Worm (Caenorhabditis elegans) whole organism, late embryonic: ENCODE results near the gene glct-6.

Experiments used
- F13H6.1 ChIP-seq: sonication (generic microtip); optimal IDR thresholded peaks from 2 replicates; lab custom pipeline; 2016; ENCODE audit warnings: missing genetic modification characterization, missing compliant biosample characterization
- K02D7.2 ChIP-seq: sonication (generic microtip); optimal IDR thresholded peaks from 2 replicates; lab custom pipeline; 2017; ENCODE audit warnings: mild to moderate bottlenecking, missing genetic modification characterization, missing compliant biosample characterization
- K09A11.1 ChIP-seq: sonication (generic microtip); optimal IDR thresholded peaks from 2 replicates; lab custom pipeline; 2017; ENCODE audit warnings: antibody characterized with exemption, mild to moderate bottlenecking, missing genetic modification characterization, missing compliant biosample characterization; ENCODE audit not compliant: insufficient read depth
- Y22D7AL.16 ChIP-seq: sonication (generic microtip); optimal IDR thresholded peaks from 2 replicates; lab custom pipeline; 2016; ENCODE audit warnings: missing genetic modification characterization, missing compliant biosample characterization
- ceh-19 ChIP-seq: fragments of 200-800 bp; sonication (Bioruptor generic); optimal IDR thresholded peaks from 2 replicates; lab custom pipeline; 2018; ENCODE audit warnings: mild to moderate bottlenecking, missing genetic modification characterization, missing compliant biosample characterization
- ceh-2 ChIP-seq: sonication (generic microtip); optimal IDR thresholded peaks from 2 replicates; lab custom pipeline; 2016; ENCODE audit warnings: missing genotype, missing genetic modification characterization, missing compliant biosample characterization
- ceh-24 ChIP-seq: sonication (generic microtip); optimal IDR thresholded peaks from 2 replicates; lab custom pipeline; 2016; ENCODE audit warnings: mild to moderate bottlenecking, missing genetic modification characterization, missing compliant biosample characterization
- ceh-31 ChIP-seq: sonication (generic microtip); optimal IDR thresholded peaks from 2 replicates; lab custom pipeline; 2016; ENCODE audit warnings: missing genetic modification characterization, missing compliant biosample characterization
- ceh-34 ChIP-seq: sonication (generic microtip); optimal IDR thresholded peaks from 2 replicates; lab custom pipeline; 2016; ENCODE audit warnings: mild to moderate bottlenecking, missing genetic modification characterization, missing compliant biosample characterization
- ceh-48 ChIP-seq: sonication (generic microtip); optimal IDR thresholded peaks from 2 replicates; lab custom pipeline; 2016; ENCODE audit warnings: missing genetic modification characterization, inconsistent platforms, missing compliant biosample characterization
- ceh-6 ChIP-seq: fragments of 200-800 bp; sonication (Bioruptor generic); optimal IDR thresholded peaks from 2 replicates; lab custom pipeline; 2018; ENCODE audit warnings: mild to moderate bottlenecking, missing genetic modification characterization, missing compliant biosample characterization
- ceh-9 ChIP-seq: sonication (generic microtip); optimal IDR thresholded peaks from 2 replicates; lab custom pipeline; 2016; ENCODE audit warnings: mild to moderate bottlenecking, missing genetic modification characterization, inconsistent platforms, missing compliant biosample characterization
- elt-2 ChIP-seq: sonication (generic microtip); optimal IDR thresholded peaks from 2 replicates; lab custom pipeline; 2016; ENCODE audit warnings: missing genetic modification reagents, missing genetic modification characterization, missing compliant biosample characterization
- elt-4 ChIP-seq: sonication (generic microtip); optimal IDR thresholded peaks from 2 replicates; lab custom pipeline; 2016; ENCODE audit warnings: missing genetic modification characterization, missing compliant biosample characterization
- eyg-1 ChIP-seq: sonication (generic microtip); optimal IDR thresholded peaks from 2 replicates; lab custom pipeline; 2016; ENCODE audit warnings: missing genotype, missing genetic modification characterization, missing compliant biosample characterization
- fkh-10 ChIP-seq: fragments of 150-350 bp; optimal IDR thresholded peaks from 2 replicates; lab custom pipeline; 2014; ENCODE audit warnings: missing biosample characterization, missing genetic modification reagents, missing genetic modification characterization
- gmeb-2 ChIP-seq: sonication (generic microtip); optimal IDR thresholded peaks from 2 replicates; lab custom pipeline; 2016; ENCODE audit warnings: missing genetic modification characterization, inconsistent platforms, missing compliant biosample characterization
- hlh-15 ChIP-seq: sonication (generic microtip); optimal IDR thresholded peaks from 2 replicates; lab custom pipeline; 2016; ENCODE audit warnings: missing genetic modification characterization, missing compliant biosample characterization
- hlh-8 ChIP-seq: sonication (generic microtip); optimal IDR thresholded peaks from 2 replicates; lab custom pipeline; 2016; ENCODE audit warnings: missing genotype, missing genetic modification characterization, missing compliant biosample characterization
- lim-6 ChIP-seq: sonication (generic microtip); optimal IDR thresholded peaks from 2 replicates; lab custom pipeline; 2016; ENCODE audit warnings: missing genetic modification characterization, missing compliant biosample characterization
- madf-2 ChIP-seq: sonication (generic microtip); optimal IDR thresholded peaks from 2 replicates; lab custom pipeline; 2017; ENCODE audit warnings: missing genetic modification characterization, missing compliant biosample characterization
- mec-3 ChIP-seq: sonication (generic microtip); optimal IDR thresholded peaks from 2 replicates; lab custom pipeline; 2016; ENCODE audit warnings: borderline replicate concordance, missing genetic modification characterization, missing compliant biosample characterization
- nhr-11 ChIP-seq: fragments of 150-350 bp; optimal IDR thresholded peaks from 2 replicates; lab custom pipeline; 2014; ENCODE audit warnings: missing biosample characterization, missing genetic modification characterization
- nhr-232 ChIP-seq: sonication (generic microtip); optimal IDR thresholded peaks from 2 replicates; lab custom pipeline; 2016; ENCODE audit warnings: missing genetic modification characterization, missing compliant biosample characterization
- odd-2 ChIP-seq: sonication (generic microtip); optimal IDR thresholded peaks from 2 replicates; lab custom pipeline; 2017; ENCODE audit warnings: antibody characterized with exemption, mild to moderate bottlenecking, missing genetic modification characterization, missing compliant biosample characterization
- pag-3 ChIP-seq: sonication (generic microtip); optimal IDR thresholded peaks from 2 replicates; lab custom pipeline; 2016; ENCODE audit warnings: missing compliant biosample characterization, missing genetic modification characterization, borderline replicate concordance
- pha-2 ChIP-seq: sonication (generic microtip); optimal IDR thresholded peaks from 2 replicates; lab custom pipeline; 2017; ENCODE audit warnings: mild to moderate bottlenecking, missing genetic modification characterization, missing compliant biosample characterization
- pqm-1 ChIP-seq: sonication (generic microtip); optimal IDR thresholded peaks from 2 replicates; lab custom pipeline; 2016; ENCODE audit warnings: missing genetic modification characterization, missing compliant biosample characterization
- ref-2 ChIP-seq: sonication (generic microtip); optimal IDR thresholded peaks from 2 replicates; lab custom pipeline; 2016; ENCODE audit warnings: missing genetic modification characterization, missing compliant biosample characterization
- rnt-1 ChIP-seq: sonication (generic microtip); optimal IDR thresholded peaks from 2 replicates; lab custom pipeline; 2016; ENCODE audit warnings: missing genetic modification characterization, missing compliant biosample characterization
- sdc-2 ChIP-seq: sonication (generic microtip); optimal IDR thresholded peaks from 2 replicates; lab custom pipeline; 2016; ENCODE audit warnings: missing genotype, missing genetic modification characterization, missing compliant biosample characterization
- sox-2 ChIP-seq: fragments of 200-800 bp; sonication (Bioruptor generic); IDR thresholded peaks from 2 replicates; pipeline ENCODE4 v1.3.6; 2022; ENCODE audit warnings: missing genetic modification reagents, missing genetic modification characterization, missing compliant biosample characterization
- syd-9 ChIP-seq: sonication (generic microtip); optimal IDR thresholded peaks from 2 replicates; lab custom pipeline; 2016; ENCODE audit warnings: mild to moderate bottlenecking, missing genetic modification characterization, moderate library complexity, missing compliant biosample characterization
- tbx-7 ChIP-seq: sonication (generic microtip); optimal IDR thresholded peaks from 2 replicates; lab custom pipeline; 2016; ENCODE audit warnings: missing genotype, missing genetic modification characterization, missing compliant biosample characterization
- unc-42 ChIP-seq: sonication (generic microtip); optimal IDR thresholded peaks from 2 replicates; lab custom pipeline; 2016; ENCODE audit warnings: missing genotype, missing genetic modification characterization, missing compliant biosample characterization
- unc-55 ChIP-seq: sonication (generic microtip); optimal IDR thresholded peaks from 2 replicates; lab custom pipeline; 2017; ENCODE audit warnings: missing biosample characterization, missing genetic modification reagents, missing genetic modification characterization
- unc-86 ChIP-seq: sonication (generic microtip); optimal IDR thresholded peaks from 2 replicates; lab custom pipeline; 2016; ENCODE audit warnings: missing genetic modification characterization, missing compliant biosample characterization
- zip-5 ChIP-seq: sonication (generic microtip); optimal IDR thresholded peaks from 2 replicates; lab custom pipeline; 2016; ENCODE audit warnings: missing genetic modification characterization, missing compliant biosample characterization

The glct-6 gene

ce11 chrIV:3807545-3807944 lies 23.5 kb downstream of the glct-6 start:
- TF ChIP-seq ceh-31 (tag; lab: Kevin White, UChicago) (peak; percentile 4), ceh-48 (no peak), ceh-2 (tag; lab: Kevin White, UChicago) (no peak), ceh-6 (GFP tag; lab: Kevin White, UChicago) (no peak)

DNA sequence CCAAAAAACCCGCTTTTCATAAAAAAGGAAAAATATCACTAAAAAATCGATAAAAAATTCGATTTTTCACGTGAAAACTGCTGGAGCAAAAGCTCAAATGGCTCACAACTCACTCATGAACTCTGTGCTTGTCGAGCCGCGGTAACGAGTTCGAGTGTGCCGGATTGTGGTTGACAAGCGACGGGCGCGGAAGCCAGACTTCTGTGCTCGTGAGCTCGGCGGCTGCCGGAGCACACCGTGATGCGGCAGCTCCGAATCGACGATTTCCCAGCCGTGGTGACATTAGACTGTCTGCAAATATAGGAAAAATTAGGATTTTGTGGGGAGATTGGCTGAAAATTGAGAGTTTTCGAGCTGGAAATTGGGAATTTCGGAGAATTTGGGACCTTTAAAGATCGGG lies 28.8 kb downstream of the glct-6 start:
- TF ChIP-seq mec-3 (tag; lab: Kevin White, UChicago) (no peak), zip-5 (tag; lab: Kevin White, UChicago) (no peak), K09A11.1 (tag; lab: Kevin White, UChicago) (no peak), sdc-2 (no peak), F13H6.1 (tag; lab: Kevin White, UChicago) (no peak), unc-42 (tag; lab: Kevin White, UChicago) (no peak), nhr-232 (tag; lab: Kevin White, UChicago) (no peak), hlh-8 (no peak), nhr-11 (tag; lab: Kevin White, UChicago) (no peak), pag-3 (tag; lab: Kevin White, UChicago) (no peak), unc-55 (no peak), ceh-31 (tag; lab: Kevin White, UChicago) (no peak), madf-2 (no peak), pqm-1 (tag; lab: Kevin White, UChicago) (no peak), unc-86 (tag; lab: Kevin White, UChicago) (no peak), rnt-1 (tag; lab: Kevin White, UChicago) (no peak), gmeb-2 (tag; lab: Kevin White, UChicago) (no peak), ceh-24 (tag; lab: Kevin White, UChicago) (no peak), K02D7.2 (tag; lab: Kevin White, UChicago) (no peak)

DNA sequence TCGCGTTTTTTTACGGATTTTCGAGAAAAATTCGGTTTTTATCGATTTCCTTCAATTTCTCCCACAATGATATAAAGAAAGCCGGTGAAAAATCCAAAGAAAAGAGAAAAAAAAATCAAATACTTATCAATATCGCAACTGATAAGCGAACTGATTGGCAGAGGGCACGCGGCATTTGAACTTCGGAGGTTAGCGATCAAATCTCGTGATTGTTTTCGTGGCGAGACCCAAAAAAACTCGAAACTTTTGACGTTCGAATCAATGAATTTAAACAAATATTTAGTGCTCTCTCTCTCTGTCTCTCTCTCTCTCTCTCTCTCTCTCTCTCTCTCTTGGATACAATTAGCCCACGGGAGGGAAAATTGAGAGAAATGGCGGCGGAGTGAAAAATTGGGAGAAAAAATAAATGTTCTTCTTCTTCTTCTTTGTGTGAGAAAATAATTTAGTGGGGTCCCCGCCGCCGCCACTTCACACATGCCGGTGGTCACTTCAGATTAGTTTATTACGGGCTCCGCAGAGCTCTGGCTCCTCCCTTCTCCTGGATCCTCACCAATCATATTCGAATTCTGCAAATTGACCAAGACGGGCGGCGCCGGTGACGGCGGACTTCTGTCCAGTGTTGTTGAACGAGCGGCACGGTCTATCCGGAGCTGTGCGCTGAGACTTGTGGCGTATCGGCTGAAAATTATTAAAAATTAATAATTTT lies 30.7 kb downstream of the glct-6 start:
- TF ChIP-seq elt-2 (peak; percentile 20), K09A11.1 (tag; lab: Kevin White, UChicago) (no peak), madf-2 (no peak)
- TF ChIP-seq, all 69 proteins: peak for 1

ce11 chrIV:3815259-3815644 lies 31.2 kb downstream of the glct-6 start:
- TF ChIP-seq ceh-31 (tag; lab: Kevin White, UChicago): no peak
- TF ChIP-seq pha-2 (tag; lab: Kevin White, UChicago): no peak
- TF ChIP-seq ceh-19 (GFP tag; lab: Kevin White, UChicago): no peak
- no peak for TF ChIP-seq ceh-34
- TF ChIP-seq hlh-15 (tag; lab: Kevin White, UChicago): no peak
- TF ChIP-seq lim-6 (tag; lab: Kevin White, UChicago): no peak
- TF ChIP-seq syd-9: no peak
- TF ChIP-seq odd-2 (tag; lab: Kevin White, UChicago): no peak
- no peak for TF ChIP-seq elt-4
- TF ChIP-seq nhr-11 (tag; lab: Kevin White, UChicago): no peak
- no peak for TF ChIP-seq Y22D7AL.16
- TF ChIP-seq ref-2 (tag; lab: Kevin White, UChicago): no peak
- no peak for TF ChIP-seq nhr-232 (tag; lab: Kevin White, UChicago)
- TF ChIP-seq tbx-7 (tag; lab: Kevin White, UChicago): no peak
- TF ChIP-seq fkh-10 (GFP tag; lab: Kevin White, UChicago): no peak
- TF ChIP-seq K09A11.1 (tag; lab: Kevin White, UChicago): no peak
- TF ChIP-seq gmeb-2 (tag; lab: Kevin White, UChicago): no peak
- TF ChIP-seq sox-2: no peak
- no peak for TF ChIP-seq ceh-9 (tag; lab: Kevin White, UChicago)
- no peak for TF ChIP-seq eyg-1 (tag; lab: Kevin White, UChicago)
